Worm (Caenorhabditis elegans) whole organism, L4 larva: ENCODE results near the gene F26A1.9.

Experiments
- D1046.2 ChIP-seq: fragments of 200-800 bp; sonication (Bioruptor generic); IDR thresholded peaks from 2 replicates; pipeline ENCODE4 v1.3.6; 2022; ENCODE audit warnings: missing genetic modification characterization, missing compliant biosample characterization
- F10B5.3 ChIP-seq: sonication (generic microtip); optimal IDR thresholded peaks from 2 replicates; lab custom pipeline; 2016; ENCODE audit warnings: mild to moderate bottlenecking, missing genetic modification characterization, missing compliant biosample characterization
- F37D6.2 ChIP-seq: sonication (generic microtip); optimal IDR thresholded peaks from 2 replicates; lab custom pipeline; 2016; ENCODE audit warnings: mild to moderate bottlenecking, missing genetic modification characterization, missing compliant biosample characterization
- F44E2.7 ChIP-seq: fragments of 200-800 bp; sonication (Bioruptor generic); IDR thresholded peaks from 2 replicates; pipeline ENCODE4 v2.1.2; 2022; ENCODE audit warnings: missing genetic modification characterization, missing compliant biosample characterization
- Y105C5A.15 ChIP-seq: fragments of 200-800 bp; sonication (Bioruptor generic); IDR thresholded peaks from 2 replicates; pipeline ENCODE4 v1.3.6; 2022; ENCODE audit warnings: missing genetic modification characterization, missing compliant biosample characterization
- arid-1 ChIP-seq: fragments of 200-800 bp; sonication (Bioruptor generic); conservative IDR thresholded peaks from 2 replicates; pipeline ENCODE4 v1.3.6; 2022; ENCODE audit warnings: missing genetic modification reagents, missing genetic modification characterization, missing compliant biosample characterization
- ceh-20 ChIP-seq: fragments of 200-800 bp; sonication (Bioruptor generic); IDR thresholded peaks from 2 replicates; pipeline ENCODE4 v1.3.6; 2022; ENCODE audit warnings: missing genetic modification reagents, missing genetic modification characterization, missing compliant biosample characterization
- ceh-28 ChIP-seq: fragments of 150-350 bp; optimal IDR thresholded peaks from 2 replicates; lab custom pipeline; 2014; ENCODE audit warnings: missing biosample characterization, missing genetic modification reagents, missing genetic modification characterization
- ceh-62 ChIP-seq: sonication (generic microtip); optimal IDR thresholded peaks from 2 replicates; lab custom pipeline; 2017; ENCODE audit warnings: missing biosample characterization, missing genetic modification characterization
- egl-27 ChIP-seq: sonication (generic microtip); optimal IDR thresholded peaks from 3 replicates; lab custom pipeline; 2017; ENCODE audit warnings: missing biosample characterization, missing genetic modification reagents, missing genetic modification characterization
- fkh-10 ChIP-seq: fragments of 150-350 bp; optimal IDR thresholded peaks from 2 replicates; lab custom pipeline; 2014; ENCODE audit warnings: missing biosample characterization, missing genetic modification reagents, missing genetic modification characterization
- fos-1 ChIP-seq: fragments of 150-350 bp; optimal IDR thresholded peaks from 2 replicates; lab custom pipeline; 2014; ENCODE audit warnings: missing biosample characterization, missing genetic modification characterization
- hif-1 ChIP-seq, 2 experiments: sonication (generic microtip); optimal IDR thresholded peaks; 2 replicates each; lab custom pipeline; 2016 to 2017; ENCODE audit warnings: missing compliant biosample characterization in 2 of 2, missing genetic modification characterization in 2 of 2, missing genetic modification reagents in 2 of 2, missing genotype in 2 of 2, mild to moderate bottlenecking in 1 of 2
- jun-1 ChIP-seq: fragments of 150-350 bp; optimal IDR thresholded peaks from 2 replicates; lab custom pipeline; 2014; ENCODE audit warnings: missing biosample characterization, missing genetic modification reagents, missing genetic modification characterization
- lin-1 ChIP-seq: fragments of 200-800 bp; sonication (Bioruptor generic); IDR thresholded peaks from 2 replicates; pipeline ENCODE4 v1.3.6; 2022; ENCODE audit warnings: missing genetic modification reagents, missing genetic modification characterization, missing compliant biosample characterization
- lin-29 ChIP-seq: fragments of 200-800 bp; sonication (Bioruptor generic); IDR thresholded peaks from 2 replicates; pipeline ENCODE4 v1.3.6; 2022; ENCODE audit warnings: missing genetic modification reagents, missing genetic modification characterization, missing compliant biosample characterization
- lin-38 ChIP-seq: fragments of 200-800 bp; sonication (Bioruptor generic); IDR thresholded peaks from 2 replicates; pipeline ENCODE4 v1.3.6; 2022; ENCODE audit warnings: missing genetic modification reagents, missing genetic modification characterization, missing compliant biosample characterization
- mdt-29 ChIP-seq: fragments of 200-800 bp; sonication (Bioruptor generic); IDR thresholded peaks from 2 replicates; pipeline ENCODE4 v1.3.6; 2022; ENCODE audit warnings: missing genetic modification reagents, missing genetic modification characterization, missing compliant biosample characterization
- mep-1 ChIP-seq: fragments of 150-350 bp; sonication (generic microtip); optimal IDR thresholded peaks from 3 replicates; lab custom pipeline; 2014; ENCODE audit warnings: missing biosample characterization, missing genetic modification characterization
- mes-2 ChIP-seq: sonication (generic microtip); optimal IDR thresholded peaks from 2 replicates; lab custom pipeline; 2016; ENCODE audit warnings: missing genotype, mild to moderate bottlenecking, missing genetic modification characterization, missing compliant biosample characterization; ENCODE audit not compliant: poor library complexity, severe bottlenecking
- nhr-111 ChIP-seq: fragments of 200-800 bp; sonication (Bioruptor generic); optimal IDR thresholded peaks from 2 replicates; lab custom pipeline; 2018; ENCODE audit warnings: mild to moderate bottlenecking, missing genetic modification characterization, missing compliant biosample characterization
- nhr-41 ChIP-seq: fragments of 200-800 bp; sonication (Bioruptor generic); IDR thresholded peaks from 2 replicates; pipeline ENCODE4 v1.3.6; 2022; ENCODE audit warnings: missing genetic modification reagents, missing genetic modification characterization, missing compliant biosample characterization
- nhr-48 ChIP-seq: sonication (generic microtip); optimal IDR thresholded peaks from 2 replicates; lab custom pipeline; 2016; ENCODE audit warnings: mild to moderate bottlenecking, missing genetic modification characterization, missing compliant biosample characterization
- nhr-77 ChIP-seq: fragments of 150-350 bp; optimal IDR thresholded peaks from 2 replicates; lab custom pipeline; 2014; ENCODE audit warnings: missing biosample characterization, missing genetic modification characterization
- pha-4 ChIP-seq, 2 experiments: fragments of 150-350 bp in 1 of 2; fragments of 200-800 bp in 1 of 2; sonication (Bioruptor generic) in 1 of 2; IDR thresholded peaks in 1 of 2; optimal IDR thresholded peaks in 1 of 2; 2 replicates each; pipeline versions ENCODE4 v1.3.6 to Lab custom; 2014 to 2022; ENCODE audit warnings: missing genetic modification characterization in 2 of 2, missing genetic modification reagents in 2 of 2, missing biosample characterization in 1 of 2, missing compliant biosample characterization in 1 of 2
- set-16 ChIP-seq: fragments of 200-800 bp; sonication (Bioruptor generic); IDR thresholded peaks from 2 replicates; pipeline ENCODE4 v1.3.6; 2022; ENCODE audit warnings: missing genetic modification reagents, missing genetic modification characterization, missing compliant biosample characterization
- unc-130 ChIP-seq: sonication (generic microtip); optimal IDR thresholded peaks from 2 replicates; lab custom pipeline; 2016; ENCODE audit warnings: missing genetic modification reagents, missing genetic modification characterization, missing compliant biosample characterization
- unc-62 ChIP-seq, 3 experiments: fragments of 150-350 bp in 1 of 3; sonication (generic microtip); optimal IDR thresholded peaks in 2 of 3; peaks in 1 of 3; 1 replicate in 1 of 3; 2 replicates in 2 of 3; lab custom pipeline; 2014 to 2017; ENCODE audit warnings: missing biosample characterization in 3 of 3, missing genetic modification characterization in 3 of 3, missing genetic modification reagents in 3 of 3, missing genotype in 1 of 3
- vab-7 ChIP-seq: fragments of 200-800 bp; sonication (Bioruptor generic); IDR thresholded peaks from 2 replicates; pipeline ENCODE4 v1.3.6; 2022; ENCODE audit warnings: missing genetic modification reagents, missing genetic modification characterization, missing compliant biosample characterization
- zfp-3 ChIP-seq: fragments of 200-800 bp; sonication (Bioruptor generic); conservative IDR thresholded peaks from 2 replicates; pipeline ENCODE4 v1.3.6; 2022; ENCODE audit warnings: missing genetic modification reagents, missing genetic modification characterization, missing compliant biosample characterization

Gene F26A1.9

ce11 chrIII:4861744-4862401, 32.5 kb upstream of the F26A1.9 start, which contains the start of the genes C35D10.10 and C35D10.5:
Gene C35D10.10, minus strand, starts transcription at chrIII:4861794.
Gene C35D10.5, plus strand, starts transcription at chrIII:4862351.
- TF ChIP-seq hif-1 (tag; optimal IDR thresholded peaks at IDR 0.05; lab: Kevin White, UChicago) (peak in 1 of 2 experiments; percentile 50), unc-130 (peak; percentile 50), mes-2 (tag; lab: Kevin White, UChicago) (peak; percentile 55), nhr-48 (no peak)

ce11 chrIII:4859039-4859438, 29.7 kb upstream of the F26A1.9 start, which contains the start of gene C35D10.6:
Gene C35D10.6, plus strand, starts transcription at chrIII:4859339.
- no peak for TF ChIP-seq set-16 (GFP tag; lab: Robert Waterston, UW)
- TF ChIP-seq ceh-20: no peak
- no peak for TF ChIP-seq fkh-10 (GFP tag; lab: Kevin White, UChicago)
- TF ChIP-seq vab-7 (GFP tag; lab: Robert Waterston, UW): no peak
- no peak for TF ChIP-seq Y105C5A.15 (GFP tag; lab: Robert Waterston, UW)
- no peak for TF ChIP-seq nhr-41
- TF ChIP-seq ceh-28 (tag; lab: Kevin White, UChicago): no peak
- no peak for TF ChIP-seq mep-1
- TF ChIP-seq mdt-29 (GFP tag; lab: Robert Waterston, UW): no peak

ce11 chrIII:4856992-4857391, 27.7 kb upstream of the F26A1.9 start:
- TF ChIP-seq unc-62 (GFP tag; optimal IDR thresholded peaks at IDR 0.05 in 1 of 2; lab: Kevin White, UChicago): peak in 1 of 2 experiments; percentile 98
- no peak for TF ChIP-seq unc-62 (tag; optimal IDR thresholded peaks at IDR 0.05; lab: Kevin White, UChicago)
- no peak for TF ChIP-seq jun-1 (tag; lab: Kevin White, UChicago)

- peak; percentile 35; the same call in 1 of the 2 replicates for TF ChIP-seq lin-38 (GFP tag; lab: Robert Waterston, UW)
- no peak for TF ChIP-seq pha-4 (GFP tag; IDR thresholded peaks at IDR 0.05; lab: Robert Waterston, UW)
- TF ChIP-seq pha-4 (tag; optimal IDR thresholded peaks at IDR 0.05; lab: Kevin White, UChicago): no peak
Observed at ce11 chrIII:4856109-4856508, 26.8 kb upstream of the F26A1.9 start, which contains the start of gene C35D10.7. Gene C35D10.7, plus strand, starts transcription at chrIII:4856193.

ce11 chrIII:4854918-4855317, 25.6 kb upstream of the F26A1.9 start, which contains the start of gene C35D10.8:
Gene C35D10.8, plus strand, starts transcription at chrIII:4855218.
- no peak for TF ChIP-seq egl-27 (tag; lab: Kevin White, UChicago)
- TF ChIP-seq F37D6.2 (tag; lab: Kevin White, UChicago): no peak
- no peak for TF ChIP-seq F10B5.3
- no peak for TF ChIP-seq nhr-111 (GFP tag; lab: Kevin White, UChicago)
- no peak for TF ChIP-seq D1046.2 (GFP tag; lab: Robert Waterston, UW)
- no peak for TF ChIP-seq fos-1 (tag; lab: Kevin White, UChicago)
- no peak for TF ChIP-seq arid-1 (GFP tag; lab: Robert Waterston, UW)
- no peak for TF ChIP-seq F44E2.7 (GFP tag; lab: Robert Waterston, UW)
- no peak for TF ChIP-seq zfp-3 (GFP tag; lab: Robert Waterston, UW)
- no peak for TF ChIP-seq ceh-62 (tag; lab: Kevin White, UChicago)
- TF ChIP-seq lin-29: no peak
- TF ChIP-seq lin-1 (GFP tag; lab: Robert Waterston, UW): no peak
- no peak for TF ChIP-seq nhr-77 (tag; lab: Kevin White, UChicago)
